Fruit fly (Drosophila melanogaster): ENCODE data around the gene zfh1.

DNA sequence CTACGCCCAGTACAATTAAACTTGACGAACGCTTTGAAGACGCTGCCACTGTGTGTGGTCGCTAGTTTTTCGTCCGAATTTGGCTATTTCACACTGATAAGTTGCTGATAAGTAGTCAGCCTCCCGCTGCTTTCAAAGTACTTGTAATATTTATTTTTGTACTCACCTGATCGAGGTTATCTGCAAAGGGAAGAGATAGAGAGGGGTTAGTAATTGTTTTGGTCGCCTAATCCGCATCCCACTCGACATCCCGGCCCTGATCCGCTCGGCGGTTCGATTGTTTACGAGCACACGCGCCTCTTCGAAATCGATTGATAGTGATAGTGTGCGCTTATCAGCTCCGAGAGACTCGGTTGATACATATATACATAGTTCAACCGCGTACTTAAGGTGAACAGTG, 14.7 kb downstream of the zfh1 start:
- TF ChIP-seq pan (optimal IDR thresholded peaks at IDR 0.05) (no peak), psq (optimal IDR thresholded peaks at IDR 0.05) (no peak)

Measured in whole organism.